Fruit fly (Drosophila melanogaster) whole organism, embryonic: ENCODE data around the gene smg.

Experiments used
- ATbp ChIP-seq: fragments of 200-800 bp; sonication (Bioruptor generic); optimal IDR thresholded peaks from 2 replicates; lab custom pipeline; 2017; ENCODE audit warnings: missing biosample characterization, mild to moderate bottlenecking, missing genetic modification characterization, missing genetic modification reagents
- CG1024 ChIP-seq: fragments of 200-800 bp; sonication (Bioruptor generic); IDR thresholded peaks from 2 replicates; pipeline ENCODE4 v1.3.6; 2022; ENCODE audit warnings: missing biosample characterization, missing genetic modification characterization
- CG10431 ChIP-seq: fragments of 200-800 bp; sonication (Bioruptor generic); optimal IDR thresholded peaks from 3 replicates; lab custom pipeline; 2018; ENCODE audit warnings: missing biosample characterization, mild to moderate bottlenecking, missing genetic modification characterization
- CG10462 ChIP-seq: fragments of 200-800 bp; sonication (Bioruptor generic); optimal IDR thresholded peaks from 2 replicates; lab custom pipeline; 2016; ENCODE audit warnings: missing biosample characterization, missing genetic modification characterization
- CG12744 ChIP-seq: fragments of 200-800 bp; sonication (Bioruptor generic); optimal IDR thresholded peaks from 2 replicates; lab custom pipeline; 2016; ENCODE audit warnings: missing biosample characterization, missing genetic modification characterization
- CG12942 ChIP-seq: fragments of 200-800 bp; sonication (Bioruptor generic); optimal IDR thresholded peaks from 3 replicates; lab custom pipeline; 2016; ENCODE audit warnings: missing biosample characterization, missing genetic modification characterization
- CG15514 ChIP-seq: fragments of 200-800 bp; sonication (Bioruptor generic); optimal IDR thresholded peaks from 3 replicates; lab custom pipeline; 2017; ENCODE audit warnings: missing biosample characterization, missing genetic modification characterization, mild to moderate bottlenecking, moderate library complexity, missing genetic modification reagents
- CG1647 ChIP-seq: fragments of 200-800 bp; sonication (Bioruptor generic); optimal IDR thresholded peaks from 3 replicates; lab custom pipeline; 2016; ENCODE audit warnings: missing biosample characterization, missing genetic modification characterization
- CG18011 ChIP-seq: fragments of 200-800 bp; sonication (Bioruptor generic); optimal IDR thresholded peaks from 2 replicates; lab custom pipeline; 2017; ENCODE audit warnings: missing biosample characterization, missing genetic modification characterization, mild to moderate bottlenecking, moderate library complexity, missing genotype
- CG2120 ChIP-seq: fragments of 200-800 bp; sonication (Bioruptor generic); optimal IDR thresholded peaks from 3 replicates; lab custom pipeline; 2016; ENCODE audit warnings: missing biosample characterization, missing genetic modification characterization
- CG2875 ChIP-seq: fragments of 200-800 bp; sonication (Bioruptor generic); optimal IDR thresholded peaks from 2 replicates; lab custom pipeline; 2017; ENCODE audit warnings: missing biosample characterization, mild to moderate bottlenecking, missing genetic modification characterization, missing genetic modification reagents
- CG31224 ChIP-seq: fragments of 200-800 bp; sonication (Bioruptor generic); IDR thresholded peaks from 2 replicates; pipeline ENCODE4 v1.3.6; 2022; ENCODE audit warnings: missing biosample characterization, missing genetic modification characterization
- CG31388 ChIP-seq: fragments of 200-800 bp; sonication (Bioruptor generic); optimal IDR thresholded peaks from 2 replicates; lab custom pipeline; 2016; ENCODE audit warnings: missing biosample characterization, missing genetic modification characterization
- CG4617 ChIP-seq: fragments of 200-800 bp; sonication (Bioruptor generic); optimal IDR thresholded peaks from 3 replicates; lab custom pipeline; 2016; ENCODE audit warnings: missing biosample characterization, missing genetic modification characterization, borderline replicate concordance
- CG6683 ChIP-seq: fragments of 200-800 bp; sonication (Bioruptor generic); optimal IDR thresholded peaks from 2 replicates; lab custom pipeline; 2017; ENCODE audit warnings: missing biosample characterization, mild to moderate bottlenecking, missing genetic modification characterization, missing genetic modification reagents
- CG7928 ChIP-seq: fragments of 200-800 bp; sonication (Bioruptor generic); optimal IDR thresholded peaks from 2 replicates; lab custom pipeline; 2017; ENCODE audit warnings: missing biosample characterization, mild to moderate bottlenecking, missing genetic modification characterization
- CTCF ChIP-seq: fragments of 200-800 bp; sonication (Bioruptor generic); optimal IDR thresholded peaks from 2 replicates; lab custom pipeline; 2017; ENCODE audit warnings: missing biosample characterization, mild to moderate bottlenecking, missing genetic modification characterization, moderate library complexity
- Dbx ChIP-seq: fragments of 200-800 bp; sonication (Bioruptor generic); IDR thresholded peaks from 3 replicates; pipeline ENCODE4 v1.3.6; 2022; ENCODE audit warnings: missing biosample characterization, missing genetic modification characterization
- Fer1 ChIP-seq: fragments of 200-800 bp; sonication (Bioruptor generic); optimal IDR thresholded peaks from 2 replicates; lab custom pipeline; 2017; ENCODE audit warnings: missing biosample characterization, mild to moderate bottlenecking, missing genetic modification characterization
- H2.0 ChIP-seq: fragments of 200-800 bp; sonication (Bioruptor generic); IDR thresholded peaks from 2 replicates; pipeline ENCODE4 v1.3.6; 2022; ENCODE audit warnings: missing biosample characterization, missing genetic modification characterization
- HLHmδ ChIP-seq: fragments of 200-800 bp; sonication (Bioruptor generic); optimal IDR thresholded peaks from 2 replicates; lab custom pipeline; 2018; ENCODE audit warnings: missing biosample characterization, mild to moderate bottlenecking, missing genetic modification characterization, moderate library complexity
- Hey ChIP-seq: fragments of 200-800 bp; sonication (Bioruptor generic); optimal IDR thresholded peaks from 3 replicates; lab custom pipeline; 2018; ENCODE audit warnings: missing biosample characterization, mild to moderate bottlenecking, missing genetic modification characterization
- Jarid2 ChIP-seq: fragments of 200-800 bp; sonication (Bioruptor generic); optimal IDR thresholded peaks from 3 replicates; lab custom pipeline; 2017; ENCODE audit warnings: mild to moderate bottlenecking, missing biosample characterization, missing genetic modification reagents, missing genetic modification characterization
- Lim3 ChIP-seq: fragments of 200-800 bp; sonication (Bioruptor generic); IDR thresholded peaks from 2 replicates; pipeline ENCODE4 v1.3.6; 2022; ENCODE audit warnings: missing biosample characterization, missing genetic modification characterization
- Meics ChIP-seq: fragments of 200-800 bp; sonication (Bioruptor generic); optimal IDR thresholded peaks from 2 replicates; lab custom pipeline; 2017; ENCODE audit warnings: missing biosample characterization, mild to moderate bottlenecking, missing genetic modification characterization
- Myb ChIP-seq: fragments of 200-800 bp; sonication (Bioruptor generic); optimal IDR thresholded peaks from 2 replicates; lab custom pipeline; 2016; ENCODE audit warnings: missing biosample characterization, missing genetic modification characterization
- Ptx1 ChIP-seq: fragments of 200-800 bp; sonication (Bioruptor generic); IDR thresholded peaks from 2 replicates; pipeline ENCODE4 v1.3.6; 2022; ENCODE audit warnings: missing biosample characterization, missing genetic modification characterization
- Sox102F ChIP-seq: fragments of 200-800 bp; sonication (Bioruptor generic); optimal IDR thresholded peaks from 2 replicates; lab custom pipeline; 2018; ENCODE audit warnings: missing biosample characterization, mild to moderate bottlenecking, missing genetic modification characterization, moderate library complexity
- Taf1 ChIP-seq: fragments of 200-800 bp; sonication (Bioruptor generic); IDR thresholded peaks from 2 replicates; pipeline ENCODE4 v1.3.6; 2022; ENCODE audit warnings: missing biosample characterization, missing genetic modification characterization
- ara ChIP-seq: fragments of 200-800 bp; sonication (Bioruptor generic); IDR thresholded peaks from 2 replicates; pipeline ENCODE4 v1.3.6; 2022; ENCODE audit warnings: missing biosample characterization, missing genetic modification characterization
- btn ChIP-seq: fragments of 200-800 bp; sonication (Bioruptor generic); optimal IDR thresholded peaks from 2 replicates; lab custom pipeline; 2016; ENCODE audit warnings: missing biosample characterization, missing genetic modification characterization
- chif ChIP-seq, 2 experiments: fragments of 200-800 bp; sonication (Bioruptor generic); optimal IDR thresholded peaks; 3 replicates each; lab custom pipeline; 2016; ENCODE audit warnings: missing biosample characterization in 2 of 2, missing genetic modification characterization in 2 of 2
- dan ChIP-seq: fragments of 200-800 bp; sonication (Bioruptor generic); IDR thresholded peaks from 2 replicates; pipeline ENCODE4 v1.3.6; 2022; ENCODE audit warnings: missing biosample characterization, missing genetic modification characterization
- dimm ChIP-seq: fragments of 200-800 bp; sonication (Bioruptor generic); IDR thresholded peaks from 2 replicates; pipeline ENCODE4 v1.3.6; 2022; ENCODE audit warnings: missing biosample characterization, missing genetic modification characterization
- dmrt11E ChIP-seq: fragments of 200-800 bp; sonication (Bioruptor generic); optimal IDR thresholded peaks from 3 replicates; lab custom pipeline; 2018; ENCODE audit warnings: missing biosample characterization, mild to moderate bottlenecking, missing genetic modification characterization, moderate library complexity
- emc ChIP-seq: fragments of 200-800 bp; sonication (Bioruptor generic); optimal IDR thresholded peaks from 2 replicates; lab custom pipeline; 2016; ENCODE audit warnings: missing biosample characterization, missing genetic modification characterization
- eve ChIP-seq, 2 experiments: fragments of >200 bp; optimal IDR thresholded peaks; 2 replicates each; lab custom pipeline; 2017; ENCODE audit warnings: missing biosample characterization in 2 of 2, missing genetic modification characterization in 2 of 2
- gce ChIP-seq: fragments of 200-800 bp; sonication (Bioruptor generic); IDR thresholded peaks from 3 replicates; pipeline ENCODE4 v1.3.6; 2022; ENCODE audit warnings: missing biosample characterization, missing genetic modification characterization
- gem ChIP-seq: fragments of 200-800 bp; sonication (Bioruptor generic); optimal IDR thresholded peaks from 2 replicates; lab custom pipeline; 2019; ENCODE audit warnings: missing biosample characterization, mild to moderate bottlenecking, missing genetic modification characterization, moderate library complexity
- gsb ChIP-seq: fragments of 200-800 bp; sonication (Bioruptor generic); IDR thresholded peaks from 2 replicates; pipeline ENCODE4 v1.3.6; 2022; ENCODE audit warnings: missing biosample characterization, missing genetic modification characterization
- ham ChIP-seq: fragments of 200-800 bp; sonication (Bioruptor generic); IDR thresholded peaks from 2 replicates; pipeline ENCODE4 v1.3.6; 2022; ENCODE audit warnings: missing biosample characterization, missing genetic modification characterization
- her ChIP-seq: fragments of 200-800 bp; sonication (Bioruptor generic); optimal IDR thresholded peaks from 2 replicates; lab custom pipeline; 2016; ENCODE audit warnings: missing biosample characterization, missing genetic modification characterization
- jumu ChIP-seq: fragments of 200-800 bp; sonication (Bioruptor generic); optimal IDR thresholded peaks from 3 replicates; lab custom pipeline; 2016; ENCODE audit warnings: missing biosample characterization, missing genetic modification characterization
- pita ChIP-seq: fragments of 200-800 bp; sonication (Bioruptor generic); optimal IDR thresholded peaks from 2 replicates; lab custom pipeline; 2017; ENCODE audit warnings: missing biosample characterization, mild to moderate bottlenecking, missing genetic modification characterization
- sc ChIP-seq, 3 experiments: fragments of >200 bp in 2 of 3; fragments of 200-800 bp in 1 of 3; sonication (Bioruptor generic) in 1 of 3; optimal IDR thresholded peaks; 2 replicates in 2 of 3; 3 replicates in 1 of 3; lab custom pipeline; 2017; ENCODE audit warnings: mild to moderate bottlenecking in 1 of 3, missing biosample characterization in 1 of 3, missing genetic modification characterization in 1 of 3, missing genetic modification reagents in 1 of 3
- sisA ChIP-seq: fragments of 200-800 bp; sonication (Bioruptor generic); IDR thresholded peaks from 2 replicates; pipeline ENCODE4 v1.3.6; 2022; ENCODE audit warnings: missing biosample characterization, missing genetic modification characterization
- slbo ChIP-seq: fragments of 200-800 bp; sonication (Bioruptor generic); IDR thresholded peaks from 2 replicates; pipeline ENCODE4 v1.3.6; 2022; ENCODE audit warnings: missing biosample characterization, missing genetic modification characterization
- tap ChIP-seq: fragments of 200-800 bp; optimal IDR thresholded peaks from 3 replicates; lab custom pipeline; 2019; ENCODE audit warnings: missing biosample characterization, mild to moderate bottlenecking, missing genetic modification characterization, moderate library complexity
- tio ChIP-seq: fragments of 200-800 bp; sonication (Bioruptor generic); optimal IDR thresholded peaks from 2 replicates; lab custom pipeline; 2017; ENCODE audit warnings: missing biosample characterization, missing genetic modification characterization, inconsistent platforms
- twi ChIP-seq: fragments of 200-800 bp; optimal IDR thresholded peaks from 2 replicates; lab custom pipeline; 2019; ENCODE audit warnings: missing biosample characterization, mild to moderate bottlenecking, missing genetic modification characterization, moderate library complexity
- wek ChIP-seq: fragments of 200-800 bp; sonication (Bioruptor generic); optimal IDR thresholded peaks from 3 replicates; lab custom pipeline; 2018; ENCODE audit warnings: missing biosample characterization, mild to moderate bottlenecking, missing genetic modification characterization, moderate library complexity
- z ChIP-seq: fragments of 200-800 bp; sonication (Bioruptor generic); IDR thresholded peaks from 3 replicates; pipeline ENCODE4 v1.3.6; 2022; ENCODE audit warnings: missing biosample characterization, missing genetic modification characterization

Gene smg

DNA sequence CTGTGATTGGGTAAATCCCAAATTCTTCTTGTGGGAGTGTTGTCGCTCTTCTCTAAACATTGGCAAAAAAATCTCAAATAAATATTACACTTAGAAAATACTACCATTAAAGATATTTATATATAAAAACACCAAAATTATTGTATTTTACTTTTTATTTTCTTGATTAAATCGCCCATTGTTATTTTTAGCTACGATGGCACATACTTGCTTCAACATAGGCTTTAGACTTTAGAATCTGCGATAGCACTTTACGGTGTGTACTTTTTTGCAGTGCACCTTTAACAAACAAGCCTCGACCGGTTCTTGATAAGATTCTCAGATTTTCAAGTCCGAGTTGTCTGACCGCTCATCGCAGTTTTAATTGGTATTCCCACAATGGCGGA is 43.1 kb downstream of the smg start, which contains the start of gene GNBP3 (continued):
- peak; percentile 48 for TF ChIP-seq Ptx1 (GFP tag; lab: Robert Waterston, UW)
- no peak for TF ChIP-seq emc (GFP tag; lab: Kevin White, UChicago)
- no peak for TF ChIP-seq ham (GFP tag; lab: Robert Waterston, UW)
- no peak for TF ChIP-seq CG2875
- peak; percentile 6 for TF ChIP-seq CTCF (GFP tag; lab: Kevin White, UChicago)
- TF ChIP-seq ATbp (GFP tag; lab: Kevin White, UChicago), result no peak
- peak; percentile 66 for TF ChIP-seq slbo (GFP tag; lab: Robert Waterston, UW)
- TF ChIP-seq gsb (GFP tag; lab: Robert Waterston, UW), result no peak
- no peak for TF ChIP-seq CG10462 (GFP tag; lab: Kevin White, UChicago)
- peak; percentile 38 for TF ChIP-seq tio (GFP tag; lab: Kevin White, UChicago)
- TF ChIP-seq Sox102F, result peak; percentile 25
- TF ChIP-seq CG31388, result no peak
- no peak for TF ChIP-seq CG18011 (GFP tag; lab: Kevin White, UChicago)
- no peak for TF ChIP-seq twi (tag; lab: Kevin White, UChicago)
- peak; percentile 80 for TF ChIP-seq gem (tag; lab: Kevin White, UChicago)
- TF ChIP-seq CG4617, result no peak
- TF ChIP-seq CG1647 (GFP tag; lab: Kevin White, UChicago), result peak; percentile 33
- TF ChIP-seq Dbx (GFP tag; lab: Robert Waterston, UW), result peak; percentile 84
- 0 out of 2 replicates have a peak, but pooled peaks have one; percentile 26 for TF ChIP-seq ara (GFP tag; lab: Robert Waterston, UW)
- TF ChIP-seq CG12942, result no peak
- no peak for TF ChIP-seq wek (GFP tag; lab: Kevin White, UChicago)
- no peak for TF ChIP-seq chif (GFP tag; optimal IDR thresholded peaks at IDR 0.05; lab: Kevin White, UChicago)
- no peak for TF ChIP-seq btn (GFP tag; lab: Kevin White, UChicago)
- TF ChIP-seq z, result no peak
- no peak for TF ChIP-seq her (GFP tag; lab: Kevin White, UChicago)
- no peak for TF ChIP-seq jumu
- no peak for TF ChIP-seq dimm
- TF ChIP-seq CG2120, result peak; percentile 69
- TF ChIP-seq sc (optimal IDR thresholded peaks at IDR 0.05; lab: Kevin White, UChicago), result no peak
- TF ChIP-seq sc (GFP tag; optimal IDR thresholded peaks at IDR 0.05; lab: Kevin White, UChicago), result peak; percentile 7
- TF ChIP-seq CG10431 (GFP tag; lab: Kevin White, UChicago), result no peak
- TF ChIP-seq Hey (tag; lab: Kevin White, UChicago), result no peak
- TF ChIP-seq Fer1, result peak; percentile 88
- TF ChIP-seq H2.0 (GFP tag; lab: Robert Waterston, UW), result no peak
- TF ChIP-seq Myb (GFP tag; lab: Kevin White, UChicago), result no peak
- peak; percentile 78 for TF ChIP-seq sisA (GFP tag; lab: Robert Waterston, UW)
- TF ChIP-seq CG31224 (GFP tag; lab: Robert Waterston, UW), result peak; percentile 58
- TF ChIP-seq CG12744 (GFP tag; lab: Kevin White, UChicago), result no peak
- no peak for TF ChIP-seq Jarid2
- no peak for TF ChIP-seq Taf1 (GFP tag; lab: Robert Waterston, UW)
- peak; percentile 75 for TF ChIP-seq CG6683
- no peak for TF ChIP-seq pita
- 0 out of 2 replicates have a peak, but pooled peaks have one; percentile 25 for TF ChIP-seq CG1024 (GFP tag; lab: Robert Waterston, UW)
- TF ChIP-seq tap (tag; lab: Kevin White, UChicago), result peak; percentile 67
- no peak; the same call in 2 of the 3 replicates for TF ChIP-seq gce (GFP tag; lab: Robert Waterston, UW)
- peak; percentile 83 for TF ChIP-seq Meics (GFP tag; lab: Kevin White, UChicago)
- TF ChIP-seq CG7928 (GFP tag; lab: Kevin White, UChicago), result no peak
- TF ChIP-seq CG15514 (GFP tag; lab: Kevin White, UChicago), result peak; percentile 68
- no peak for TF ChIP-seq dan (GFP tag; lab: Robert Waterston, UW)
- no peak for TF ChIP-seq HLHmδ (GFP tag; lab: Kevin White, UChicago)
- TF ChIP-seq eve (GFP tag; optimal IDR thresholded peaks at IDR 0.05; lab: Kevin White, UChicago), result no peak
- TF ChIP-seq Lim3, result no peak
- peak; percentile 59 for TF ChIP-seq dmrt11E
